Worm (Caenorhabditis elegans) whole organism, L4/young adult: ENCODE data around the gene pdf-1.

Experiments
- W03F9.2 ChIP-seq: fragments of 150-350 bp; optimal IDR thresholded peaks from 2 replicates; lab custom pipeline; 2014; ENCODE audit warnings: missing biosample characterization, missing genetic modification characterization
- dao-5 ChIP-seq: sonication (generic microtip); optimal IDR thresholded peaks from 2 replicates; lab custom pipeline; 2016; ENCODE audit warnings: missing genotype, missing genetic modification characterization, moderate library complexity, missing compliant biosample characterization
- him-1 ChIP-seq: sonication (generic microtip); optimal IDR thresholded peaks from 2 replicates; lab custom pipeline; 2016; ENCODE audit warnings: missing genotype, missing genetic modification reagents, missing genetic modification characterization, missing compliant biosample characterization

DNA sequence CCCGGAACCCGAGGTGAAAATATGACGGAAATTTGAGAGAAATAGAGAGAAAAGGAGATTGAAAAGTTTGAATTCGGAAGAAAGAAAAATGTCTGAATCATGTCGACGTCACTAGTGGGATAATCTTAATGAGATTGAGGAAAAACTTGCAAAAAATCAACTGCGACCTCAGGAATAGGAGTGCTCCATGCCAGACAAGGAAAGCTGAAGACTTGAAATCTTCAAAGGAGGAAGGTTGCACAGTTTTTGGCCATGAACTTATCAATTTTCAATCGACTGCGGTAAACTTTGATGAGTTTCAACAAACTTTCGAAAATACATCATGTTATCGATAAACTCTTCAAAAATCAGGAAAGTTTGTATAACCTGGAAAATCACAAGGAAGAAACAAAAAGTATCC, at the start of gene pdf-1:
- TF ChIP-seq W03F9.2 (tag; lab: Kevin White, UChicago) = no peak
- TF ChIP-seq him-1 (tag; lab: Kevin White, UChicago) = no peak
- no peak for TF ChIP-seq dao-5 (tag; lab: Kevin White, UChicago)
